Fruit fly (Drosophila melanogaster): ENCODE measurements around the gene PMCA.

- no peak for TF ChIP-seq Hr96 (GFP tag; optimal IDR thresholded peaks at IDR 0.05)
- no peak for TF ChIP-seq cic (GFP tag; optimal IDR thresholded peaks at IDR 0.05)
- TF ChIP-seq bab1 (GFP tag; optimal IDR thresholded peaks at IDR 0.05): peak; percentile 76
- no peak for TF ChIP-seq Clk (GFP tag; optimal IDR thresholded peaks at IDR 0.05)
- no peak for TF ChIP-seq Crg-1 (GFP tag; optimal IDR thresholded peaks at IDR 0.05)
- peak; percentile 6 for TF ChIP-seq CG12768 (GFP tag; optimal IDR thresholded peaks at IDR 0.05)
- TF ChIP-seq CG5204 (GFP tag; optimal IDR thresholded peaks at IDR 0.05): no peak
- peak; percentile 92 for TF ChIP-seq kay (GFP tag; ENCODE audit: borderline replicate concordance)
- TF ChIP-seq CG33017 (tag; optimal IDR thresholded peaks at IDR 0.05): no peak
- no peak for TF ChIP-seq CG11617 (GFP tag; optimal IDR thresholded peaks at IDR 0.05)
- TF ChIP-seq CG7045 (GFP tag; optimal IDR thresholded peaks at IDR 0.05): no peak
- TF ChIP-seq tj (GFP tag; optimal IDR thresholded peaks at IDR 0.05): no peak
- TF ChIP-seq toe (GFP tag; optimal IDR thresholded peaks at IDR 0.05): no peak
These were observed 50.8 kb downstream of the PMCA start, which contains the start of gene Rad23 for dm6 chr4:307931-308330.

Data from whole organism, adult.